Worm (Caenorhabditis elegans): ENCODE results near the gene Y80D4G.2.

Gene Y80D4G.2

DNA sequence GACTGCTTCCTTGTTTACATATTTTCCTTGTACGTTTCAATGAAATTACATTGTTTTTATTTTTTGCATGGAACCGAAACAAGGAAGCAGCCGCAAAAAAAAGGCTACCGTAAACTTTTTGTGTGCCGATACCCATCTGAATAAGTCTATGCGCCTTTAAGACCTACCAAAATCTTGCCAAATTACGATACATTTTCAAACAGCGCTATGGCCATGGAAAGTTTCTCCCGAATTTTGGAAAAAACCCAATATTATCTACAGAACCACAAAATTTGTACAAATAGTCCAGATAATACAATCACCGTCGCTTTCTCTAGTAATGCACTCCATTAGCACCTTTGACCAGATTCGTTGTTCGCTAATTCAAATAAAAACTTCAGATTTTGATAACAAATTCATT lies 22.7 kb downstream of the Y80D4G.2 start:
- TF ChIP-seq fkh-10 (GFP tag; optimal IDR thresholded peaks at IDR 0.05) = no peak
- TF ChIP-seq ceh-48 (tag; optimal IDR thresholded peaks at IDR 0.05) = no peak
- no peak for TF ChIP-seq ceh-18 (tag; optimal IDR thresholded peaks at IDR 0.05)
- no peak for TF ChIP-seq ceh-6 (GFP tag; optimal IDR thresholded peaks at IDR 0.05)
- TF ChIP-seq ref-2 (tag; optimal IDR thresholded peaks at IDR 0.05) = no peak
- TF ChIP-seq unc-86 (tag; optimal IDR thresholded peaks at IDR 0.05) = no peak
- no peak for TF ChIP-seq ama-1 (optimal IDR thresholded peaks at IDR 0.05)
- TF ChIP-seq pros-1 (tag; optimal IDR thresholded peaks at IDR 0.05) = no peak
- no peak for TF ChIP-seq ceh-2 (tag; optimal IDR thresholded peaks at IDR 0.05)
- TF ChIP-seq pax-1 (tag; optimal IDR thresholded peaks at IDR 0.05) = no peak
- no peak for TF ChIP-seq elt-2 (tag; optimal IDR thresholded peaks at IDR 0.05)
- TF ChIP-seq tbx-2 (tag; optimal IDR thresholded peaks at IDR 0.05) = no peak
- no peak for TF ChIP-seq sdc-2 (tag; optimal IDR thresholded peaks at IDR 0.05)
- TF ChIP-seq ceh-24 (tag; optimal IDR thresholded peaks at IDR 0.05) = no peak
- TF ChIP-seq ceh-14 (tag; optimal IDR thresholded peaks at IDR 0.05) = no peak
- no peak for TF ChIP-seq ceh-34 (tag; optimal IDR thresholded peaks at IDR 0.05)
- TF ChIP-seq zip-5 (tag; optimal IDR thresholded peaks at IDR 0.05) = no peak

- TF ChIP-seq T23F11.4 (GFP tag; optimal IDR thresholded peaks at IDR 0.05) (no peak), ceh-31 (tag; optimal IDR thresholded peaks at IDR 0.05) (peak; percentile 86), elt-2 (tag; optimal IDR thresholded peaks at IDR 0.05) (peak; percentile 33), pat-9 (tag; optimal IDR thresholded peaks at IDR 0.05) (no peak), F13H6.1 (tag; optimal IDR thresholded peaks at IDR 0.05) (peak; percentile 56), pag-3 (tag; optimal IDR thresholded peaks at IDR 0.05; ENCODE audit: borderline replicate concordance) (no peak), ref-2 (tag; optimal IDR thresholded peaks at IDR 0.05) (peak; percentile 9), sdc-2 (tag; optimal IDR thresholded peaks at IDR 0.05) (peak; percentile 41), nfya-1 (tag; optimal IDR thresholded peaks at IDR 0.05) (peak; percentile 83), lin-11 (tag; optimal IDR thresholded peaks at IDR 0.05) (no peak), dve-1 (tag; optimal IDR thresholded peaks at IDR 0.05) (peak; percentile 25), ceh-2 (tag; optimal IDR thresholded peaks at IDR 0.05) (peak; percentile 40), ceh-34 (tag; optimal IDR thresholded peaks at IDR 0.05) (peak; percentile 78), hlh-30 (tag; optimal IDR thresholded peaks at IDR 0.05; ENCODE audit: insufficient read depth) (peak; percentile 89), nhr-11 (tag; optimal IDR thresholded peaks at IDR 0.05) (no peak), zip-5 (tag; optimal IDR thresholded peaks at IDR 0.05) (no peak), Y22D7AL.16 (tag; optimal IDR thresholded peaks at IDR 0.05) (no peak), ceh-18 (tag; optimal IDR thresholded peaks at IDR 0.05) (peak; percentile 43), dmd-4 (tag; optimal IDR thresholded peaks at IDR 0.05; ENCODE audit: borderline replicate concordance) (peak; percentile 2), madf-2 (tag; optimal IDR thresholded peaks at IDR 0.05) (no peak), unc-42 (tag; optimal IDR thresholded peaks at IDR 0.05) (peak; percentile 59), unc-55 (GFP tag; optimal IDR thresholded peaks at IDR 0.05) (peak; percentile 90), odd-2 (tag; optimal IDR thresholded peaks at IDR 0.05) (no peak), C38D4.7 (GFP tag; optimal IDR thresholded peaks at IDR 0.05) (no peak), fkh-6 (tag; optimal IDR thresholded peaks at IDR 0.05) (no peak), pros-1 (tag; optimal IDR thresholded peaks at IDR 0.05) (peak; percentile 70), tbx-2 (tag; optimal IDR thresholded peaks at IDR 0.05) (peak; percentile 83), C08G9.2 (tag; optimal IDR thresholded peaks at IDR 0.05) (no peak), unc-3 (GFP tag; conservative IDR thresholded peaks at IDR 0.05) (no peak), unc-3 (tag; optimal IDR thresholded peaks at IDR 0.05) (no peak), syd-9 (tag; optimal IDR thresholded peaks at IDR 0.05) (peak; percentile 13), unc-86 (tag; optimal IDR thresholded peaks at IDR 0.05) (no peak), hlh-13 (GFP tag; optimal IDR thresholded peaks at IDR 0.05) (no peak), hlh-6 (tag; optimal IDR thresholded peaks at IDR 0.05) (peak; percentile 48), ceh-19 (GFP tag; optimal IDR thresholded peaks at IDR 0.05) (peak; percentile 56), pha-2 (tag; optimal IDR thresholded peaks at IDR 0.05) (no peak), eyg-1 (tag; optimal IDR thresholded peaks at IDR 0.05) (no peak)
Measured at ce11 chrIII:7570083-7570695, 24.2 kb downstream of the Y80D4G.2 start, which contains the start of gene R13A5.7. Gene R13A5.7 (minus strand): TSS chrIII:7570133.

All from whole organism, late embryonic.